Worm (Caenorhabditis elegans): ENCODE data around the gene F48A11.4.
A peak's percentile ranks its signal among the peaks of the same experiment; 100 is the strongest.

F48A11.4 gene

ce11 chrII:263563-263962 lies 47.1 kb upstream of the F48A11.4 start, which contains the start of gene scc-2:
TSS of gene scc-2 (minus strand) at chrII:263663.
- no peak for TF ChIP-seq ztf-11 (tag; optimal IDR thresholded peaks at IDR 0.05)
- TF ChIP-seq sea-2 (GFP tag; optimal IDR thresholded peaks at IDR 0.05), result no peak
- no peak for TF ChIP-seq ama-1 (optimal IDR thresholded peaks at IDR 0.05)
- no peak for TF ChIP-seq fkh-10 (GFP tag; optimal IDR thresholded peaks at IDR 0.05)
- TF ChIP-seq egl-5 (tag; optimal IDR thresholded peaks at IDR 0.05), result no peak
- no peak for TF ChIP-seq pqm-1 (tag; optimal IDR thresholded peaks at IDR 0.05)
- TF ChIP-seq unc-62 (GFP tag; optimal IDR thresholded peaks at IDR 0.05), result no peak
- TF ChIP-seq nfya-1 (tag; optimal IDR thresholded peaks at IDR 0.05; ENCODE audit: insufficient read depth), result no peak
- no peak for TF ChIP-seq R02D3.7 (tag; optimal IDR thresholded peaks at IDR 0.05)
- TF ChIP-seq unc-39 (tag; optimal IDR thresholded peaks at IDR 0.05), result no peak
- TF ChIP-seq ceh-9 (tag; optimal IDR thresholded peaks at IDR 0.05), result no peak
- no peak for TF ChIP-seq fkh-2 (tag; optimal IDR thresholded peaks at IDR 0.05)
- no peak for TF ChIP-seq lsy-12 (tag; optimal IDR thresholded peaks at IDR 0.05)

DNA sequence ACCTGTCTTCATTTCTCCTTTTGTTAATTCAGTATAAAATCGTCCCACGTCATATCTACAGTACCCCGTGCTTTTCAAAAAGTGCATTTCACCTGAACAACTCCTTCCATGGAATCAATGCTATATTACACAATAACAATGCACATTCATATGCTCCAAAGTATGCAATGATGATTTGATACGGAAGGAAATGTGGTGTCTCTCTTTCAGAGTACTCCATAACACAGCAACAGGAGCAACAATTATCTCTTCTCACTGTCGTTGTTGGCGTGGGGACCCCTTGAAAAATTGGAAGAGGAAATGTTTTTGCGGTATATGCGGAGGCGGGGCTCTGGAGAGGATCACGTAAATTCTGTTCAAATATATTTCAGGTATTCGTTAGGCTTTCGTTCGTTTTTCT lies 41.1 kb upstream of the F48A11.4 start, which contains the start of gene cat-2:
TSS of gene cat-2 (plus strand) at position 301 of the 400 bp plus-strand sequence.
- TF ChIP-seq lin-39 (tag; optimal IDR thresholded peaks at IDR 0.05) (peak; percentile 29), nhr-237 (tag; optimal IDR thresholded peaks at IDR 0.05) (no peak)

ce11 chrII:255124-255523 lies 38.7 kb upstream of the F48A11.4 start:
- peak; percentile 5 for TF ChIP-seq ceh-16 (tag; optimal IDR thresholded peaks at IDR 0.05)
- TF ChIP-seq nfya-1 (tag; optimal IDR thresholded peaks at IDR 0.05; ENCODE audit: insufficient read depth), result peak; percentile 93
- TF ChIP-seq nhr-25 (tag; optimal IDR thresholded peaks at IDR 0.05), result peak; percentile 91
- peak; percentile 84 for TF ChIP-seq jun-1 (tag; optimal IDR thresholded peaks at IDR 0.05)
- peak; percentile 85 for TF ChIP-seq lsy-12 (tag; optimal IDR thresholded peaks at IDR 0.05)
- peak; percentile 98 for TF ChIP-seq lin-15B (tag; optimal IDR thresholded peaks at IDR 0.05)
- TF ChIP-seq mml-1 (tag; optimal IDR thresholded peaks at IDR 0.05), result no peak
- TF ChIP-seq nhr-23 (tag; optimal IDR thresholded peaks at IDR 0.05), result peak; percentile 93
- peak; percentile 54 for TF ChIP-seq nhr-11 (tag; optimal IDR thresholded peaks at IDR 0.05)
- TF ChIP-seq hmg-11 (tag; optimal IDR thresholded peaks at IDR 0.05), result peak; percentile 97
- no peak for TF ChIP-seq nhr-237 (tag; optimal IDR thresholded peaks at IDR 0.05)
- no peak for TF ChIP-seq unc-39 (tag; optimal IDR thresholded peaks at IDR 0.05)
- TF ChIP-seq elt-2 (tag; optimal IDR thresholded peaks at IDR 0.05), result peak; percentile 78
- no peak for TF ChIP-seq ZK546.5 (tag; optimal IDR thresholded peaks at IDR 0.05)
- no peak for TF ChIP-seq eor-1 (tag; optimal IDR thresholded peaks at IDR 0.05)
- TF ChIP-seq elt-1 (tag; optimal IDR thresholded peaks at IDR 0.05), result peak; percentile 62
- TF ChIP-seq fkh-2 (tag; optimal IDR thresholded peaks at IDR 0.05), result no peak
- TF ChIP-seq lin-39 (tag; optimal IDR thresholded peaks at IDR 0.05), result peak; percentile 93
- peak in 1 of 3 experiments; percentile 43 for TF ChIP-seq elt-3 (tag; optimal IDR thresholded peaks at IDR 0.05)
- TF ChIP-seq skn-1 (tag; optimal IDR thresholded peaks at IDR 0.05), result peak; percentile 90
- peak; percentile 95 for TF ChIP-seq snpc-4 (tag; optimal IDR thresholded peaks at IDR 0.05)
- no peak for TF ChIP-seq nhr-67 (tag; optimal IDR thresholded peaks at IDR 0.05)
- peak; percentile 94 for TF ChIP-seq egl-5 (tag; optimal IDR thresholded peaks at IDR 0.05)
- peak; percentile 92 for TF ChIP-seq ceh-82 (tag; optimal IDR thresholded peaks at IDR 0.05)
- no peak for TF ChIP-seq ztf-4 (tag; optimal IDR thresholded peaks at IDR 0.05)
- TF ChIP-seq nhr-77 (tag; optimal IDR thresholded peaks at IDR 0.05), result peak; percentile 87
- TF ChIP-seq zag-1 (tag; optimal IDR thresholded peaks at IDR 0.05), result peak; percentile 19
- TF ChIP-seq nhr-43 (tag; optimal IDR thresholded peaks at IDR 0.05; ENCODE audit: poor library complexity, severe bottlenecking), result peak; percentile 97
- TF ChIP-seq daf-12 (tag; optimal IDR thresholded peaks at IDR 0.05), result no peak
- no peak for TF ChIP-seq fos-1 (tag; optimal IDR thresholded peaks at IDR 0.05)
- TF ChIP-seq ceh-9 (tag; optimal IDR thresholded peaks at IDR 0.05), result no peak
- TF ChIP-seq pqm-1 (tag; optimal IDR thresholded peaks at IDR 0.05), result peak; percentile 99
- TF ChIP-seq egl-27 (tag; optimal IDR thresholded peaks at IDR 0.05), result peak; percentile 57
- peak; percentile 97 for TF ChIP-seq pha-4 (tag; optimal IDR thresholded peaks at IDR 0.05)
- TF ChIP-seq ama-1 (optimal IDR thresholded peaks at IDR 0.05), result peak; percentile 63
- TF ChIP-seq R02D3.7 (tag; optimal IDR thresholded peaks at IDR 0.05), result peak; percentile 92
- no peak for TF ChIP-seq sea-2 (GFP tag; optimal IDR thresholded peaks at IDR 0.05)
- TF ChIP-seq tbx-2 (tag; optimal IDR thresholded peaks at IDR 0.05), result peak; percentile 88
- peak; percentile 97 for TF ChIP-seq ceh-28 (tag; optimal IDR thresholded peaks at IDR 0.05)
- no peak for TF ChIP-seq mdl-1 (tag; optimal IDR thresholded peaks at IDR 0.05)
- TF ChIP-seq fkh-10 (GFP tag; optimal IDR thresholded peaks at IDR 0.05), result peak; percentile 91
- TF ChIP-seq nhr-12 (tag; optimal IDR thresholded peaks at IDR 0.05), result no peak
- TF ChIP-seq aly-2 (tag; optimal IDR thresholded peaks at IDR 0.05), result peak; percentile 59
- TF ChIP-seq nhr-76 (tag; optimal IDR thresholded peaks at IDR 0.05), result peak; percentile 81
- TF ChIP-seq nhr-28 (tag; optimal IDR thresholded peaks at IDR 0.05), result no peak
- TF ChIP-seq unc-62 (GFP tag; optimal IDR thresholded peaks at IDR 0.05), result peak; percentile 30
- TF ChIP-seq ztf-11 (tag; optimal IDR thresholded peaks at IDR 0.05), result no peak

Data from whole organism, L3 larva.